Worm (Caenorhabditis elegans): ENCODE data around the gene cpar-1.

DNA sequence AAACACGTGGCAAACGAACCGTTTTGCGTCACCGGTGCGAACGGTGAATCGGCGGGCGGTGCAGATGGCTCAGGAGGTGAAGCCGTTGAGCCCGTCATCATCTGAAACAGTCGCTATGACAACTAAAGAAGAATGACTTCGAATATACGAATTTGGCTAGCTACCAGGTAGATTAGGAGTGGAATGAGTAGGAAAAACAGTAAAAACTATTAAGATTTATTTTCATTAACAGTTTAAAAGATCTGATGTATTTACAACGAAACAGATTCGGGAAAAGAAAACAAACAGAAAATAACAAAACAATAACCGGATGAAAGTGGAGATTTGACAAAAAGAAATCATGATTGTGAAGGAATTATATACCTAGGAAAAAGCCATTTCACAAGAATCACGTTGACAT lies 20.1 kb downstream of the cpar-1 start, which contains the start of gene F54C8.7:
- TF ChIP-seq nhr-237 (tag; optimal IDR thresholded peaks at IDR 0.05): no peak
- no peak for TF ChIP-seq ceh-16 (tag; optimal IDR thresholded peaks at IDR 0.05)
- TF ChIP-seq unc-62 (GFP tag; optimal IDR thresholded peaks at IDR 0.05): no peak
- no peak for TF ChIP-seq nhr-6 (tag; optimal IDR thresholded peaks at IDR 0.05)
- TF ChIP-seq lin-39 (tag; optimal IDR thresholded peaks at IDR 0.05): no peak

All from whole organism, L2 larva.